Fruit fly (Drosophila melanogaster): Measurements from ENCODE around the gene crp.

Gene crp

dm6 chr2L:16257227-16258071, 30.1 kb downstream of the crp start, which contains the start of the genes PRL-1 and EndoGI (continued):
- TF ChIP-seq CG8290 (GFP tag; optimal IDR thresholded peaks at IDR 0.05): peak; percentile 49
- TF ChIP-seq CG8290 (tag; optimal IDR thresholded peaks at IDR 0.05): peak in 1 of 2 experiments; percentile 68
- no peak for TF ChIP-seq Dfd (GFP tag; optimal IDR thresholded peaks at IDR 0.05)
- no peak for TF ChIP-seq CG12236 (GFP tag; optimal IDR thresholded peaks at IDR 0.05)
- peak; percentile 52 for TF ChIP-seq dm (GFP tag; optimal IDR thresholded peaks at IDR 0.05)
- TF ChIP-seq lilli (GFP tag; optimal IDR thresholded peaks at IDR 0.05): peak; percentile 27
- peak; percentile 15 for TF ChIP-seq D (optimal IDR thresholded peaks at IDR 0.05)
- TF ChIP-seq D (GFP tag; optimal IDR thresholded peaks at IDR 0.05): peak; percentile 13
- TF ChIP-seq Oli (tag; optimal IDR thresholded peaks at IDR 0.05): peak; percentile 57
- peak; percentile 84 for TF ChIP-seq Hmr (GFP tag; optimal IDR thresholded peaks at IDR 0.05)
- TF ChIP-seq CG3065 (GFP tag; optimal IDR thresholded peaks at IDR 0.05): peak; percentile 40
- no peak for TF ChIP-seq CG34376 (GFP tag; optimal IDR thresholded peaks at IDR 0.05)
- peak; percentile 44 for TF ChIP-seq Elba2 (GFP tag; optimal IDR thresholded peaks at IDR 0.05)
- TF ChIP-seq tin (GFP tag; optimal IDR thresholded peaks at IDR 0.05): peak; percentile 46
- TF ChIP-seq HmgD (GFP tag; optimal IDR thresholded peaks at IDR 0.05): no peak
- no peak for TF ChIP-seq lmd (GFP tag; IDR thresholded peaks at IDR 0.05)
- TF ChIP-seq lab (GFP tag; optimal IDR thresholded peaks at IDR 0.05): no peak
- TF ChIP-seq Hmx (GFP tag; optimal IDR thresholded peaks at IDR 0.05): no peak
- no peak for TF ChIP-seq pb (GFP tag; optimal IDR thresholded peaks at IDR 0.05)
- TF ChIP-seq crp (GFP tag; optimal IDR thresholded peaks at IDR 0.05): peak in 1 of 2 experiments; percentile 62
- no peak for TF ChIP-seq CG1024 (GFP tag; IDR thresholded peaks at IDR 0.05)
- TF ChIP-seq jigr1 (GFP tag; IDR thresholded peaks at IDR 0.05): no peak
- TF ChIP-seq cas (GFP tag; IDR thresholded peaks at IDR 0.05): 0 out of 2 replicates have a peak, but pooled peaks have one; percentile 44
- peak; percentile 29 for TF ChIP-seq Mad (GFP tag; optimal IDR thresholded peaks at IDR 0.05)
- no peak; the same call in 1 of the 2 replicates for TF ChIP-seq E2f1 (GFP tag; IDR thresholded peaks at IDR 0.05)
- no peak for TF ChIP-seq tll (GFP tag; optimal IDR thresholded peaks at IDR 0.05)
- TF ChIP-seq sc (optimal IDR thresholded peaks at IDR 0.05): no peak
- TF ChIP-seq sc (GFP tag; optimal IDR thresholded peaks at IDR 0.05): no peak
- TF ChIP-seq CG17912 (GFP tag; optimal IDR thresholded peaks at IDR 0.05): no peak
- peak; percentile 73 for TF ChIP-seq CG7556 (GFP tag; optimal IDR thresholded peaks at IDR 0.05)
- TF ChIP-seq cato (GFP tag; optimal IDR thresholded peaks at IDR 0.05; ENCODE audit: borderline replicate concordance): peak; percentile 17
- no peak; the same call in 2 of the 3 replicates for TF ChIP-seq CG2889 (GFP tag; IDR thresholded peaks at IDR 0.05)
- peak; percentile 82 for TF ChIP-seq nmo (GFP tag; optimal IDR thresholded peaks at IDR 0.05)
- TF ChIP-seq CG30431 (GFP tag; optimal IDR thresholded peaks at IDR 0.05): no peak
- peak; percentile 85 for TF ChIP-seq gcm (GFP tag; optimal IDR thresholded peaks at IDR 0.05)
- TF ChIP-seq Taf1 (GFP tag; IDR thresholded peaks at IDR 0.05): peak; percentile 64; the same call in 1 of the 2 replicates
- TF ChIP-seq CG3726 (GFP tag; IDR thresholded peaks at IDR 0.05): no peak; the same call in 2 of the 3 replicates
- TF ChIP-seq CoRest (tag; optimal IDR thresholded peaks at IDR 0.05): peak; percentile 84
- TF ChIP-seq CG6813 (GFP tag; optimal IDR thresholded peaks at IDR 0.05): peak; percentile 54
- TF ChIP-seq scrt (GFP tag; optimal IDR thresholded peaks at IDR 0.05): peak; percentile 44
- TF ChIP-seq ato (GFP tag; IDR thresholded peaks at IDR 0.05; ENCODE audit: partially characterized antibody): peak; percentile 100
- peak; percentile 70; the same call in 1 of the 2 replicates for TF ChIP-seq CG10366 (GFP tag; IDR thresholded peaks at IDR 0.05)
- TF ChIP-seq BtbVII (GFP tag; optimal IDR thresholded peaks at IDR 0.05): peak; percentile 56
- TF ChIP-seq CG13894 (tag; optimal IDR thresholded peaks at IDR 0.05): peak; percentile 79
- TF ChIP-seq CG6854 (GFP tag; optimal IDR thresholded peaks at IDR 0.05): peak; percentile 68
- no peak for TF ChIP-seq Sry-β (GFP tag; optimal IDR thresholded peaks at IDR 0.05)
- peak; percentile 65 for TF ChIP-seq CG9817 (tag; optimal IDR thresholded peaks at IDR 0.05)
- no peak for TF ChIP-seq Poxn (GFP tag; IDR thresholded peaks at IDR 0.05)
- TF ChIP-seq Sry-δ (GFP tag; optimal IDR thresholded peaks at IDR 0.05): peak; percentile 82

Measured in whole organism, embryonic.